Worm (Caenorhabditis elegans) whole organism, midembryonic: Measurements from ENCODE around the gene dmsr-13.

Experiments used
- T22C8.4 ChIP-seq: fragments of 200-800 bp; sonication (Bioruptor generic); IDR thresholded peaks from 2 replicates; pipeline ENCODE4 v1.3.6; 2022; ENCODE audit warnings: missing genetic modification characterization, missing compliant biosample characterization
- cog-1 ChIP-seq: sonication (generic microtip); optimal IDR thresholded peaks from 2 replicates; lab custom pipeline; 2016; ENCODE audit warnings: missing genetic modification characterization, missing compliant biosample characterization
- flt-1 ChIP-seq: fragments of 200-800 bp; sonication (Bioruptor generic); IDR thresholded peaks from 2 replicates; pipeline ENCODE4 v1.3.6; 2022; ENCODE audit warnings: missing genetic modification characterization, missing compliant biosample characterization
- ref-1 ChIP-seq: fragments of 200-800 bp; sonication (Bioruptor generic); conservative IDR thresholded peaks from 2 replicates; pipeline ENCODE4 v1.3.6; 2022; ENCODE audit warnings: missing genetic modification reagents, missing genetic modification characterization, missing compliant biosample characterization

DNA sequence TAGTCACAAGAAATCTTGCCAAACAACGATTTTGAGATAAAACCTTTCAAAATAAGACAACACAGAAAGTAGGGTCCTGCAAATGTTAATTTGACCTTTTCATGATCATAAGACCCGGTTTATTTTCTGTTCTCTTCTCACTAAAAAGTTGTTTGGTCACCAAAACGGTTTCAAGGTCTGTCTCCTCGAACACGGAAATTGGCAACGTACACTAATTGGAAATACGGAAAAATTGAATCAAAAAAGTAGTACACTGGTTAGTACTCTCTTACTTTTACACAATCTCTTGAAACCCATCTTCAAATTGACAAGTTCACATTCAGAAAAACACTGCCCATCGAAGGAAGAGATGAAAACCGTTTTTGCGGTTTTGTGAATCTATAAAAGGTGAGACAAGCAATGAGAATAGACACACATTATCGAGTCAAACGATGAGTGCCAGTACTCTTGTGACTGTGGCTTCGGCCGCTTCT, 11.1 kb upstream of the dmsr-13 start, which contains the start of gene col-142:
- no peak for TF ChIP-seq cog-1 (tag; lab: Kevin White, UChicago)
- TF ChIP-seq T22C8.4 (GFP tag; lab: Robert Waterston, UW) = no peak
- TF ChIP-seq ref-1 (GFP tag; lab: Robert Waterston, UW) = no peak
- TF ChIP-seq flt-1 (GFP tag; lab: Robert Waterston, UW) = no peak
